Fruit fly (Drosophila melanogaster): Measurements from ENCODE around the gene Creld.

- TF ChIP-seq CG8478 (optimal IDR thresholded peaks at IDR 0.05) = no peak
- TF ChIP-seq CTCF (optimal IDR thresholded peaks at IDR 0.05) = no peak
Measured at dm6 chr2L:71457-71856, 30.7 kb upstream of the Creld start, which contains the start of gene galectin.
